Worm (Caenorhabditis elegans) whole organism, mixed stage, embryonic: ENCODE data around the gene F46B6.6.

Experiments
- M03D4.4 ChIP-seq: sonication (generic microtip); optimal IDR thresholded peaks from 2 replicates; lab custom pipeline; 2017; ENCODE audit warnings: mild to moderate bottlenecking, missing genetic modification characterization, missing compliant biosample characterization
- ceh-39 ChIP-seq: fragments of 150-350 bp; optimal IDR thresholded peaks from 2 replicates; lab custom pipeline; 2014; ENCODE audit warnings: missing biosample characterization, missing genetic modification characterization
- ceh-43 ChIP-seq: fragments of 200-800 bp; sonication (Bioruptor generic); optimal IDR thresholded peaks from 2 replicates; lab custom pipeline; 2018; ENCODE audit warnings: mild to moderate bottlenecking, missing genetic modification characterization, moderate library complexity, missing compliant biosample characterization
- ceh-83 ChIP-seq: fragments of 200-800 bp; sonication (Bioruptor generic); optimal IDR thresholded peaks from 2 replicates; lab custom pipeline; 2018; ENCODE audit warnings: mild to moderate bottlenecking, missing genetic modification characterization, missing compliant biosample characterization
- ces-1 ChIP-seq: fragments of 150-350 bp; optimal IDR thresholded peaks from 2 replicates; lab custom pipeline; 2014; ENCODE audit warnings: missing biosample characterization, missing genetic modification reagents, missing genetic modification characterization
- cnd-1 ChIP-seq: fragments of 200-800 bp; sonication (Bioruptor generic); optimal IDR thresholded peaks from 2 replicates; lab custom pipeline; 2018; ENCODE audit warnings: mild to moderate bottlenecking, missing genetic modification characterization, missing compliant biosample characterization
- elt-1 ChIP-seq: sonication (generic microtip); optimal IDR thresholded peaks from 2 replicates; lab custom pipeline; 2017; ENCODE audit warnings: missing genetic modification characterization, mild to moderate bottlenecking, missing compliant biosample characterization, antibody characterized with exemption, moderate library complexity, borderline replicate concordance; ENCODE audit not compliant: insufficient read depth
- flh-1 ChIP-seq: fragments of 200-800 bp; sonication (Bioruptor generic); optimal IDR thresholded peaks from 2 replicates; lab custom pipeline; 2018; ENCODE audit warnings: mild to moderate bottlenecking, missing genetic modification characterization, moderate library complexity, missing compliant biosample characterization
- ham-2 ChIP-seq: fragments of 200-800 bp; sonication (Bioruptor generic); optimal IDR thresholded peaks from 2 replicates; lab custom pipeline; 2018; ENCODE audit warnings: mild to moderate bottlenecking, missing genetic modification characterization, missing compliant biosample characterization
- lin-13 ChIP-seq: fragments of 150-350 bp; optimal IDR thresholded peaks from 2 replicates; lab custom pipeline; 2014; ENCODE audit warnings: missing biosample characterization, missing genetic modification characterization
- lin-32 ChIP-seq: fragments of 200-800 bp; sonication (Bioruptor generic); optimal IDR thresholded peaks from 2 replicates; lab custom pipeline; 2018; ENCODE audit warnings: mild to moderate bottlenecking, missing genetic modification characterization, missing compliant biosample characterization
- lsy-2 ChIP-seq: fragments of 150-350 bp; optimal IDR thresholded peaks from 2 replicates; lab custom pipeline; 2014; ENCODE audit warnings: missing biosample characterization, missing genetic modification characterization
- mls-2 ChIP-seq: sonication (generic microtip); optimal IDR thresholded peaks from 2 replicates; lab custom pipeline; 2016; ENCODE audit warnings: mild to moderate bottlenecking, missing genetic modification characterization, moderate library complexity, missing compliant biosample characterization
- nhr-12 ChIP-seq: fragments of 150-350 bp; optimal IDR thresholded peaks from 2 replicates; lab custom pipeline; 2014; ENCODE audit warnings: missing biosample characterization, missing genetic modification characterization
- nhr-2 ChIP-seq: fragments of 150-350 bp; optimal IDR thresholded peaks from 2 replicates; lab custom pipeline; 2014; ENCODE audit warnings: missing biosample characterization, missing genetic modification characterization
- nhr-237 ChIP-seq: fragments of 150-350 bp; optimal IDR thresholded peaks from 2 replicates; lab custom pipeline; 2014; ENCODE audit warnings: missing biosample characterization, missing genetic modification characterization
- nhr-28 ChIP-seq: fragments of 150-350 bp; optimal IDR thresholded peaks from 2 replicates; lab custom pipeline; 2014; ENCODE audit warnings: missing biosample characterization, missing genetic modification characterization
- nhr-76 ChIP-seq: sonication (generic microtip); optimal IDR thresholded peaks from 2 replicates; lab custom pipeline; 2017; ENCODE audit warnings: missing biosample characterization, missing genetic modification characterization
- pha-4 ChIP-seq: fragments of 150-350 bp; optimal IDR thresholded peaks from 2 replicates; lab custom pipeline; 2018; ENCODE audit warnings: missing biosample characterization, missing genetic modification reagents, missing genetic modification characterization
- sem-2 ChIP-seq: fragments of 200-800 bp; sonication (Bioruptor generic); optimal IDR thresholded peaks from 2 replicates; lab custom pipeline; 2018; ENCODE audit warnings: mild to moderate bottlenecking, missing genetic modification characterization, missing compliant biosample characterization
- snpc-4 ChIP-seq: fragments of 150-350 bp; optimal IDR thresholded peaks from 2 replicates; lab custom pipeline; 2014; ENCODE audit warnings: missing biosample characterization, missing genetic modification characterization
- sptf-1 ChIP-seq: sonication (generic microtip); optimal IDR thresholded peaks from 2 replicates; lab custom pipeline; 2017; ENCODE audit warnings: mild to moderate bottlenecking, missing genetic modification characterization, moderate library complexity, missing compliant biosample characterization
- tbx-8 ChIP-seq: fragments of 200-800 bp; sonication (Bioruptor generic); optimal IDR thresholded peaks from 2 replicates; lab custom pipeline; 2018; ENCODE audit warnings: mild to moderate bottlenecking, missing genetic modification characterization, moderate library complexity, missing compliant biosample characterization
- unc-39 ChIP-seq: fragments of 150-350 bp; optimal IDR thresholded peaks from 2 replicates; lab custom pipeline; 2014; ENCODE audit warnings: missing biosample characterization, missing genetic modification characterization
- unc-62 ChIP-seq: fragments of 150-350 bp; optimal IDR thresholded peaks from 2 replicates; lab custom pipeline; 2014; ENCODE audit warnings: missing biosample characterization, missing genetic modification reagents, missing genetic modification characterization
- zip-8 ChIP-seq: fragments of 150-350 bp; optimal IDR thresholded peaks from 2 replicates; lab custom pipeline; 2014; ENCODE audit warnings: missing biosample characterization, missing genetic modification characterization
- ztf-11 ChIP-seq: fragments of 150-350 bp; optimal IDR thresholded peaks from 2 replicates; lab custom pipeline; 2014; ENCODE audit warnings: missing biosample characterization, missing genetic modification characterization

Gene F46B6.6

DNA sequence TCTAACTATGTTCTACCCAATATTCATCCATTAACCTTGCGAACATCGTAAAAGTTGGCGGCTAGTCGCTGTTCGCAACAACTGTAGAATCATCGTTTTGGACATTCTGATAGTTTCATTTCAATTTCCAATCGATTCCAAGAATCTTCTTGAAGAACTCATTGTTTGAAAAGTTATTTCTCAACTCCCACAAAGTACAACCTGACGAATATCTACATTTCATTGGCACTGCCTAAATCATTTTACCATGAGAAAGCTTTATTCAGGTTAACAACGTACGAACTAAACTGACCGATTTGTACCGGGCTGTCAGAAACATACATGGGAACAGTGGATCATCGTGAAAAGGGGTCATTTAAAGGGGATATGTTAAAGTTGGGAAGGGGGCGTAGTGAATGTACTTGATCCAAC, at the start of gene F46B6.6:
TSS of gene F46B6.6 (minus strand) at position 148 of the 411 bp plus-strand sequence.
- TF ChIP-seq nhr-12 (tag; lab: Kevin White, UChicago), result no peak
- no peak for TF ChIP-seq mls-2
- TF ChIP-seq tbx-8 (GFP tag; lab: Kevin White, UChicago), result no peak
- no peak for TF ChIP-seq lsy-2 (tag; lab: Kevin White, UChicago)
- no peak for TF ChIP-seq ceh-43
- no peak for TF ChIP-seq zip-8 (tag; lab: Kevin White, UChicago)
- no peak for TF ChIP-seq snpc-4 (tag; lab: Kevin White, UChicago)
- TF ChIP-seq unc-39 (tag; lab: Kevin White, UChicago), result no peak
- no peak for TF ChIP-seq ztf-11
- no peak for TF ChIP-seq nhr-237
- TF ChIP-seq, all 35 proteins: peak for 0

- no peak for TF ChIP-seq lin-13 (tag; lab: Kevin White, UChicago)
These were observed 49.3 kb upstream of the F46B6.6 start, which contains the start of gene sru-38 for ce11 chrV:9835945-9836344. TSS of gene sru-38 (minus strand) at chrV:9836045.

DNA sequence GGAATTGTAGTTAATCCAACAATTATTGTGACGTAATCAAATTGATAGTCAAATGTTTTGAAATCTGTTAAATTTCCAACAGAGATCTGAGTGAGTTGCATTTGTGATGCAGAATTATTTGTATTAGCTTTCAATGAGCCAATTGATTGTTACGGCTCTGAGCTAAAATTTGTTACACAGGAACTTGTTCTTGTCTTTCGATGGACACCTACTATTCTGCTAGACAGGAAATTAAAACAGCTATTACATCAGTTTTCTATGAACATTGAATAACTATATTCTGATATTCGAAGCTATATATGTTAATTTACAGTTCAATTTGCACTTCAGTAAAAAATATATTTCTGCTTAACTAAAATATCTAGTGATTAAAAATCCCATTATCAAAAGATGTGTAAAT, 47.2 kb upstream of the F46B6.6 start, which contains the start of gene sru-40:
TSS of gene sru-40 (minus strand) at position 101 of the 400 bp plus-strand sequence.
- TF ChIP-seq mls-2 (no peak), nhr-76 (tag; lab: Kevin White, UChicago) (no peak), snpc-4 (tag; lab: Kevin White, UChicago) (no peak), zip-8 (tag; lab: Kevin White, UChicago) (peak; percentile 46)

DNA sequence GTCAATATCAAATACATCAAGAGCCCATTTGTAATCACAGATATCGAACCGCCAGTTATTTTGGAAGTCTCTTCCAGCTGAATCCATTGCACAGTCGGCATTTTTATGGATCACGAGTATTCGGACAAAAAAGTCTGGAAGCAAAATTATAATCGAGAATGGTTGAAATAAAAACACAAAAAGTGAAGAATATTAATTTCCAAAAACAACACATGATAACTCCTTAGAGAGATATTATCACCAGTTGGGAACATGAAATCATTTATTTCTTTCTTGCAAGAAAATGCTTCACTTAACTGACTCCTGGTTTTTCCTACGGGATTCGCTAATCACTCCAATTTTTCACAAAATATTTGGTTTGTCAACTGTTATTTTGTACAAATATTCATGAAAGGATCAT, 37.5 kb upstream of the F46B6.6 start, which contains the start of gene str-2:
TSS of gene str-2 (minus strand) at position 101 of the 400 bp plus-strand sequence.
- TF ChIP-seq nhr-12 (tag; lab: Kevin White, UChicago) (no peak), sem-2 (GFP tag; lab: Kevin White, UChicago) (no peak), pha-4 (tag; lab: Kevin White, UChicago) (no peak), ceh-83 (GFP tag; lab: Kevin White, UChicago) (no peak), nhr-237 (no peak), snpc-4 (tag; lab: Kevin White, UChicago) (no peak), nhr-28 (tag; lab: Kevin White, UChicago) (no peak), lsy-2 (tag; lab: Kevin White, UChicago) (no peak), flh-1 (no peak), tbx-8 (GFP tag; lab: Kevin White, UChicago) (no peak), M03D4.4 (tag; lab: Kevin White, UChicago) (no peak), elt-1 (tag; lab: Kevin White, UChicago) (no peak), unc-62 (GFP tag; lab: Kevin White, UChicago) (no peak)
- TF ChIP-seq, all 35 proteins: peak for 0

DNA sequence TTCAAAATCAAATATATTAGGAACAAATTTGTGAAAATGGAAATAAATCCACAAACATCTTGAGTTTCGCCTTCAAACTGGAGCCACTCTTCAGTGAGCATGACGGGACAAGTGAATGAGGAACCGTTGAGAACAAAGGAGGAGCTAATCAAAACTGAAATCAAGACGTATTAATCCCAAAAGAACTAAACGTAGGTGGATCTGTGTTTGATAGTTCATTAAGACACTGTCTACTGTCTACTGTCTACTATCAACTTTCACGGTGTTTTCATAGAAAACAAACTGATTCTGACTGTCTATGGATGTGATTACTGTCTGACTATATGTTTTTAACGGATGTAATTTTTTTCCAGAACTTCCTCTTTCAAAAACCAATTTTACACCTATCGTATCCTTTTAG, 35.1 kb upstream of the F46B6.6 start, which contains the start of gene str-193:
TSS of gene str-193 (minus strand) at position 101 of the 400 bp plus-strand sequence.
- TF ChIP-seq nhr-12 (tag; lab: Kevin White, UChicago) (no peak), ceh-43 (no peak), flh-1 (no peak), pha-4 (tag; lab: Kevin White, UChicago) (no peak)

- no peak for TF ChIP-seq ztf-11
- TF ChIP-seq ceh-43, result no peak
- no peak for TF ChIP-seq elt-1 (tag; lab: Kevin White, UChicago)
- no peak for TF ChIP-seq M03D4.4 (tag; lab: Kevin White, UChicago)
- no peak for TF ChIP-seq ceh-83 (GFP tag; lab: Kevin White, UChicago)
- no peak for TF ChIP-seq nhr-12 (tag; lab: Kevin White, UChicago)
- TF ChIP-seq ces-1, result no peak
- no peak for TF ChIP-seq lin-32 (GFP tag; lab: Kevin White, UChicago)
- no peak for TF ChIP-seq nhr-76 (tag; lab: Kevin White, UChicago)
- no peak for TF ChIP-seq nhr-2 (tag; lab: Kevin White, UChicago)
- no peak for TF ChIP-seq mls-2
- no peak for TF ChIP-seq nhr-28 (tag; lab: Kevin White, UChicago)
- TF ChIP-seq cnd-1 (tag; lab: Kevin White, UChicago), result no peak
- TF ChIP-seq lin-13 (tag; lab: Kevin White, UChicago), result no peak
- no peak for TF ChIP-seq sptf-1 (tag; lab: Kevin White, UChicago)
- TF ChIP-seq pha-4 (tag; lab: Kevin White, UChicago), result no peak
- no peak for TF ChIP-seq ceh-39 (tag; lab: Kevin White, UChicago)
- TF ChIP-seq ham-2 (GFP tag; lab: Kevin White, UChicago), result no peak
- TF ChIP-seq sem-2 (GFP tag; lab: Kevin White, UChicago), result no peak
- TF ChIP-seq tbx-8 (GFP tag; lab: Kevin White, UChicago), result no peak
These were observed 29.7 kb upstream of the F46B6.6 start, which contains the start of gene sru-31 for ce11 chrV:9816390-9816789. TSS of gene sru-31 (plus strand) at chrV:9816690.
